Fruit fly (Drosophila melanogaster): ENCODE results near the gene ldd.
A peak's percentile ranks its signal among the peaks of the same experiment; 100 is the strongest.

The ldd gene

dm6 chrX:21124176-21124575 lies 742 bp downstream of the ldd start (continued):
- TF ChIP-seq her (GFP tag; optimal IDR thresholded peaks at IDR 0.05) = no peak
- no peak for TF ChIP-seq pzg (GFP tag; optimal IDR thresholded peaks at IDR 0.05)
- TF ChIP-seq D19B (GFP tag; optimal IDR thresholded peaks at IDR 0.05) = peak; percentile 45
- no peak for TF ChIP-seq btn (GFP tag; optimal IDR thresholded peaks at IDR 0.05)
- TF ChIP-seq MESR4 (GFP tag; optimal IDR thresholded peaks at IDR 0.05) = no peak
- no peak for TF ChIP-seq toy (GFP tag; IDR thresholded peaks at IDR 0.05)
- TF ChIP-seq Nf-YC (tag; optimal IDR thresholded peaks at IDR 0.05) = no peak
- TF ChIP-seq CG12236 (GFP tag; optimal IDR thresholded peaks at IDR 0.05) = peak; percentile 14
- peak; percentile 28 for TF ChIP-seq CG1647 (GFP tag; optimal IDR thresholded peaks at IDR 0.05)
- TF ChIP-seq CG33213 (GFP tag; optimal IDR thresholded peaks at IDR 0.05) = no peak
- peak; percentile 75 for TF ChIP-seq Hsf (GFP tag; optimal IDR thresholded peaks at IDR 0.05)
- TF ChIP-seq CG13775 (GFP tag; optimal IDR thresholded peaks at IDR 0.05) = peak; percentile 47
- TF ChIP-seq CG34422 (GFP tag; IDR thresholded peaks at IDR 0.05) = no peak; the same call in 1 of the 3 replicates
- peak; percentile 26 for TF ChIP-seq jumu (GFP tag; optimal IDR thresholded peaks at IDR 0.05)
- TF ChIP-seq Atf-2 (GFP tag; optimal IDR thresholded peaks at IDR 0.05) = peak; percentile 7
- peak; percentile 63 for TF ChIP-seq Aef1 (GFP tag; IDR thresholded peaks at IDR 0.05)
- TF ChIP-seq tll (GFP tag; optimal IDR thresholded peaks at IDR 0.05) = no peak
- TF ChIP-seq CG6689 (GFP tag; IDR thresholded peaks at IDR 0.05) = peak; percentile 75
- no peak for TF ChIP-seq Poxn (GFP tag; IDR thresholded peaks at IDR 0.05)
- TF ChIP-seq CG8089 (GFP tag; optimal IDR thresholded peaks at IDR 0.05) = peak; percentile 32
- TF ChIP-seq croc (GFP tag; conservative IDR thresholded peaks at IDR 0.05) = no peak; the same call in 2 of the 3 replicates
- TF ChIP-seq Atf3 (GFP tag; optimal IDR thresholded peaks at IDR 0.05) = no peak
- no peak for TF ChIP-seq Doc2 (GFP tag; IDR thresholded peaks at IDR 0.05)
- TF ChIP-seq esg (GFP tag; conservative IDR thresholded peaks at IDR 0.05) = peak; percentile 62
- no peak for TF ChIP-seq gro (GFP tag; optimal IDR thresholded peaks at IDR 0.05)
- no peak; the same call in 1 of the 2 replicates for TF ChIP-seq Ravus (GFP tag; IDR thresholded peaks at IDR 0.05)
- TF ChIP-seq YL-1 (GFP tag; optimal IDR thresholded peaks at IDR 0.05) = no peak
- no peak for TF ChIP-seq knrl (GFP tag; IDR thresholded peaks at IDR 0.05; ENCODE audit: partially characterized antibody)
- TF ChIP-seq bsh (GFP tag; optimal IDR thresholded peaks at IDR 0.05) = peak; percentile 10 to 82
- TF ChIP-seq CG13123 (GFP tag; optimal IDR thresholded peaks at IDR 0.05) = peak; percentile 30
- no peak for TF ChIP-seq CG7963 (GFP tag; IDR thresholded peaks at IDR 0.05; ENCODE audit: partially characterized antibody)
- TF ChIP-seq CG7556 (GFP tag; optimal IDR thresholded peaks at IDR 0.05) = peak; percentile 72
- no peak for TF ChIP-seq Adf1 (GFP tag; IDR thresholded peaks at IDR 0.05)
- TF ChIP-seq tna (GFP tag; IDR thresholded peaks at IDR 0.05; ENCODE audit: partially characterized antibody) = no peak
- peak; percentile 44 for TF ChIP-seq CG1233 (GFP tag; optimal IDR thresholded peaks at IDR 0.05)

dm6 chrX:21125966-21126553 lies 2.6 kb downstream of the ldd start:
- no peak for TF ChIP-seq kni (GFP tag; optimal IDR thresholded peaks at IDR 0.05)
- peak; percentile 90 for TF ChIP-seq CG13894 (tag; optimal IDR thresholded peaks at IDR 0.05)

- TF ChIP-seq CG1792 (GFP tag; optimal IDR thresholded peaks at IDR 0.05) = no peak
- TF ChIP-seq CG8359 (GFP tag; optimal IDR thresholded peaks at IDR 0.05; ENCODE audit: borderline replicate concordance) = peak; percentile 94
These were observed 3.4 kb downstream of the ldd start for dm6 chrX:21126790-21127189.
